Comparison of ENCODE assay signal across 2 worm cellular contexts in genomic region chrIII:1575651-1576050, ce11.
TF ChIP-seq lines count a peak whose summit lies in the region.

No protein-coding gene starts in this region.

TF ChIP-seq in whole organism, L4 larva, 104 proteins besides CTCF, POLR2A, EP300 and RAD21:
- no peak for TF ChIP-seq mxl-2 (GFP tag; conservative IDR thresholded peaks at IDR 0.05; lab: Robert Waterston, UW)
- no peak for TF ChIP-seq snpc-1.2 (GFP tag; IDR thresholded peaks at IDR 0.05; lab: Robert Waterston, UW)
- TF ChIP-seq ces-1 (GFP tag; optimal IDR thresholded peaks at IDR 0.05; lab: Kevin White, UChicago): no peak
- TF ChIP-seq nhr-41 (GFP tag; IDR thresholded peaks at IDR 0.05; lab: Robert Waterston, UW): no peak
- peak; percentile 77 for TF ChIP-seq set-16 (GFP tag; IDR thresholded peaks at IDR 0.05; lab: Robert Waterston, UW)
- 0 out of 2 replicates have a peak, but pooled peaks have one; percentile 14 for TF ChIP-seq lin-38 (GFP tag; IDR thresholded peaks at IDR 0.05; lab: Robert Waterston, UW)
- no peak for TF ChIP-seq ceh-20 (GFP tag; IDR thresholded peaks at IDR 0.05; lab: Robert Waterston, UW)
- TF ChIP-seq nhr-6 (tag; optimal IDR thresholded peaks at IDR 0.05; lab: Kevin White, UChicago): no peak
- no peak for TF ChIP-seq F49E8.2 (tag; optimal IDR thresholded peaks at IDR 0.05; lab: Kevin White, UChicago; ENCODE audit: borderline replicate concordance)
- TF ChIP-seq Y105C5A.15 (GFP tag; IDR thresholded peaks at IDR 0.05; lab: Robert Waterston, UW): 0 out of 2 replicates have a peak, but pooled peaks have one; percentile 11
- TF ChIP-seq fos-1 (tag; optimal IDR thresholded peaks at IDR 0.05; lab: Kevin White, UChicago): no peak

TF ChIP-seq in whole organism, young adult, 124 proteins besides CTCF, POLR2A, EP300 and RAD21:
- TF ChIP-seq egrh-3 (GFP tag; IDR thresholded peaks at IDR 0.05; lab: Robert Waterston, UW) (peak; percentile 57; the same call in 1 of the 2 replicates), lag-1 (GFP tag; IDR thresholded peaks at IDR 0.05; lab: Robert Waterston, UW) (no peak), D2030.7 (GFP tag; IDR thresholded peaks at IDR 0.05; lab: Robert Waterston, UW) (no peak), zfh-2 (GFP tag; conservative IDR thresholded peaks at IDR 0.05; lab: Robert Waterston, UW) (0 out of 2 replicates have a peak, but pooled peaks have one; percentile 9)
